Worm (Caenorhabditis elegans) whole organism, late embryonic: ENCODE measurements around the gene sdpn-1.

Experiments used
- C08G9.2 ChIP-seq: sonication (generic microtip); optimal IDR thresholded peaks from 2 replicates; lab custom pipeline; 2016; ENCODE audit warnings: mild to moderate bottlenecking, missing genetic modification characterization, moderate library complexity, missing compliant biosample characterization
- K02D7.2 ChIP-seq: sonication (generic microtip); optimal IDR thresholded peaks from 2 replicates; lab custom pipeline; 2017; ENCODE audit warnings: mild to moderate bottlenecking, missing genetic modification characterization, missing compliant biosample characterization
- T23F11.4 ChIP-seq: fragments of 200-800 bp; sonication (Bioruptor generic); optimal IDR thresholded peaks from 2 replicates; lab custom pipeline; 2018; ENCODE audit warnings: mild to moderate bottlenecking, missing genetic modification characterization, missing compliant biosample characterization
- Y22D7AL.16 ChIP-seq: sonication (generic microtip); optimal IDR thresholded peaks from 2 replicates; lab custom pipeline; 2016; ENCODE audit warnings: missing genetic modification characterization, missing compliant biosample characterization
- ahr-1 ChIP-seq: sonication (generic microtip); optimal IDR thresholded peaks from 2 replicates; lab custom pipeline; 2016; ENCODE audit warnings: missing genetic modification characterization, missing compliant biosample characterization
- ama-1 ChIP-seq: fragments of 150-350 bp; optimal IDR thresholded peaks from 2 replicates; lab custom pipeline; 2014
- ceh-14 ChIP-seq: sonication (generic microtip); optimal IDR thresholded peaks from 2 replicates; lab custom pipeline; 2016; ENCODE audit warnings: missing genotype, missing genetic modification characterization, missing compliant biosample characterization
- ceh-18 ChIP-seq: sonication (generic microtip); optimal IDR thresholded peaks from 2 replicates; lab custom pipeline; 2016; ENCODE audit warnings: missing genetic modification characterization, missing compliant biosample characterization
- ceh-19 ChIP-seq: fragments of 200-800 bp; sonication (Bioruptor generic); optimal IDR thresholded peaks from 2 replicates; lab custom pipeline; 2018; ENCODE audit warnings: mild to moderate bottlenecking, missing genetic modification characterization, missing compliant biosample characterization
- ceh-2 ChIP-seq: sonication (generic microtip); optimal IDR thresholded peaks from 2 replicates; lab custom pipeline; 2016; ENCODE audit warnings: missing genotype, missing genetic modification characterization, missing compliant biosample characterization
- ceh-22 ChIP-seq: sonication (generic microtip); optimal IDR thresholded peaks from 2 replicates; lab custom pipeline; 2017; ENCODE audit warnings: missing biosample characterization, missing genetic modification characterization
- ceh-24 ChIP-seq: sonication (generic microtip); optimal IDR thresholded peaks from 2 replicates; lab custom pipeline; 2016; ENCODE audit warnings: mild to moderate bottlenecking, missing genetic modification characterization, missing compliant biosample characterization
- ceh-30 ChIP-seq: fragments of 150-350 bp; optimal IDR thresholded peaks from 2 replicates; lab custom pipeline; 2014; ENCODE audit warnings: missing biosample characterization, missing genetic modification characterization
- ceh-31 ChIP-seq: sonication (generic microtip); optimal IDR thresholded peaks from 2 replicates; lab custom pipeline; 2016; ENCODE audit warnings: missing genetic modification characterization, missing compliant biosample characterization
- ceh-34 ChIP-seq: sonication (generic microtip); optimal IDR thresholded peaks from 2 replicates; lab custom pipeline; 2016; ENCODE audit warnings: mild to moderate bottlenecking, missing genetic modification characterization, missing compliant biosample characterization
- ceh-45 ChIP-seq: fragments of 200-800 bp; sonication (Bioruptor generic); IDR thresholded peaks from 2 replicates; pipeline ENCODE4 v1.3.6; 2022; ENCODE audit warnings: missing genetic modification reagents, missing genetic modification characterization, missing compliant biosample characterization
- ceh-48 ChIP-seq: sonication (generic microtip); optimal IDR thresholded peaks from 2 replicates; lab custom pipeline; 2016; ENCODE audit warnings: missing genetic modification characterization, inconsistent platforms, missing compliant biosample characterization
- ceh-6 ChIP-seq: fragments of 200-800 bp; sonication (Bioruptor generic); optimal IDR thresholded peaks from 2 replicates; lab custom pipeline; 2018; ENCODE audit warnings: mild to moderate bottlenecking, missing genetic modification characterization, missing compliant biosample characterization
- ceh-9 ChIP-seq: sonication (generic microtip); optimal IDR thresholded peaks from 2 replicates; lab custom pipeline; 2016; ENCODE audit warnings: mild to moderate bottlenecking, missing genetic modification characterization, inconsistent platforms, missing compliant biosample characterization
- dmd-4 ChIP-seq: sonication (generic microtip); optimal IDR thresholded peaks from 2 replicates; lab custom pipeline; 2016; ENCODE audit warnings: borderline replicate concordance, missing genetic modification characterization, missing compliant biosample characterization
- dve-1 ChIP-seq: sonication (generic microtip); optimal IDR thresholded peaks from 2 replicates; lab custom pipeline; 2017; ENCODE audit warnings: antibody characterized with exemption, mild to moderate bottlenecking, missing genetic modification characterization, missing compliant biosample characterization
- elt-4 ChIP-seq: sonication (generic microtip); optimal IDR thresholded peaks from 2 replicates; lab custom pipeline; 2016; ENCODE audit warnings: missing genetic modification characterization, missing compliant biosample characterization
- eyg-1 ChIP-seq: sonication (generic microtip); optimal IDR thresholded peaks from 2 replicates; lab custom pipeline; 2016; ENCODE audit warnings: missing genotype, missing genetic modification characterization, missing compliant biosample characterization
- fax-1 ChIP-seq: sonication (generic microtip); optimal IDR thresholded peaks from 2 replicates; lab custom pipeline; 2016; ENCODE audit warnings: missing genotype, missing genetic modification characterization, missing compliant biosample characterization
- fkh-10 ChIP-seq: fragments of 150-350 bp; optimal IDR thresholded peaks from 2 replicates; lab custom pipeline; 2014; ENCODE audit warnings: missing biosample characterization, missing genetic modification reagents, missing genetic modification characterization
- fkh-6 ChIP-seq: sonication (generic microtip); optimal IDR thresholded peaks from 2 replicates; lab custom pipeline; 2016; ENCODE audit warnings: missing genetic modification characterization, missing compliant biosample characterization
- gmeb-2 ChIP-seq: sonication (generic microtip); optimal IDR thresholded peaks from 2 replicates; lab custom pipeline; 2016; ENCODE audit warnings: missing genetic modification characterization, inconsistent platforms, missing compliant biosample characterization
- hlh-6 ChIP-seq: sonication (generic microtip); optimal IDR thresholded peaks from 2 replicates; lab custom pipeline; 2016; ENCODE audit warnings: missing genotype, missing genetic modification characterization, missing compliant biosample characterization
- madf-2 ChIP-seq: sonication (generic microtip); optimal IDR thresholded peaks from 2 replicates; lab custom pipeline; 2017; ENCODE audit warnings: missing genetic modification characterization, missing compliant biosample characterization
- nhr-11 ChIP-seq: fragments of 150-350 bp; optimal IDR thresholded peaks from 2 replicates; lab custom pipeline; 2014; ENCODE audit warnings: missing biosample characterization, missing genetic modification characterization
- nhr-232 ChIP-seq: sonication (generic microtip); optimal IDR thresholded peaks from 2 replicates; lab custom pipeline; 2016; ENCODE audit warnings: missing genetic modification characterization, missing compliant biosample characterization
- odd-2 ChIP-seq: sonication (generic microtip); optimal IDR thresholded peaks from 2 replicates; lab custom pipeline; 2017; ENCODE audit warnings: antibody characterized with exemption, mild to moderate bottlenecking, missing genetic modification characterization, missing compliant biosample characterization
- pat-9 ChIP-seq: fragments of 200-800 bp; sonication (Bioruptor generic); optimal IDR thresholded peaks from 2 replicates; lab custom pipeline; 2018; ENCODE audit warnings: mild to moderate bottlenecking, missing genetic modification characterization, moderate library complexity, missing compliant biosample characterization
- pros-1 ChIP-seq: fragments of 150-350 bp; optimal IDR thresholded peaks from 2 replicates; lab custom pipeline; 2014; ENCODE audit warnings: missing biosample characterization, missing genetic modification reagents, missing genetic modification characterization
- ref-2 ChIP-seq: sonication (generic microtip); optimal IDR thresholded peaks from 2 replicates; lab custom pipeline; 2016; ENCODE audit warnings: missing genetic modification characterization, missing compliant biosample characterization
- rnt-1 ChIP-seq: sonication (generic microtip); optimal IDR thresholded peaks from 2 replicates; lab custom pipeline; 2016; ENCODE audit warnings: missing genetic modification characterization, missing compliant biosample characterization
- sox-2 ChIP-seq: fragments of 200-800 bp; sonication (Bioruptor generic); IDR thresholded peaks from 2 replicates; pipeline ENCODE4 v1.3.6; 2022; ENCODE audit warnings: missing genetic modification reagents, missing genetic modification characterization, missing compliant biosample characterization
- sox-4 ChIP-seq: sonication (generic microtip); optimal IDR thresholded peaks from 2 replicates; lab custom pipeline; 2017; ENCODE audit warnings: mild to moderate bottlenecking, missing genetic modification characterization, inconsistent platforms, missing compliant biosample characterization
- syd-9 ChIP-seq: sonication (generic microtip); optimal IDR thresholded peaks from 2 replicates; lab custom pipeline; 2016; ENCODE audit warnings: mild to moderate bottlenecking, missing genetic modification characterization, moderate library complexity, missing compliant biosample characterization
- unc-55 ChIP-seq: sonication (generic microtip); optimal IDR thresholded peaks from 2 replicates; lab custom pipeline; 2017; ENCODE audit warnings: missing biosample characterization, missing genetic modification reagents, missing genetic modification characterization
- unc-86 ChIP-seq: sonication (generic microtip); optimal IDR thresholded peaks from 2 replicates; lab custom pipeline; 2016; ENCODE audit warnings: missing genetic modification characterization, missing compliant biosample characterization

sdpn-1 gene

DNA sequence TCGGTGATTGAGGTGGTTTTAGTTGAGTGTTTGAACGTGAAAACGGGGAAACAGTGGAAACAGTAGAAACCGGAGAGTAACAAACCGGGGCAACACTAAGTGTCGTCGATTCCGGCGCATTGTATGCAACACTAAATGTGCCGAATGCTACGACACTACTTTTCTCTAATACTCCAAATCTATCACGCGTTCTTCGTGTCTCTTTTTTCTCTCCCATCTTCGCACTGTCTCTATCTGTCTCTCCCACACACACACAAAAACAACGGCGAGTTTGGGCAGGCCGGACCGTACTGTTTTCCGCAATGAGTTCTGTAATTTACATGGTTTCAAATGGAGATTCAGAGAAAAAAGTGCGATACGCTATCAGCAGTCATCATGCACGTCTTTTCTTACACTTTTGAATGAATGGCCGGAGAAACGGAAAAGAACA, 36.0 kb downstream of the sdpn-1 start (continued):
- TF ChIP-seq ceh-14 (tag; lab: Kevin White, UChicago) = no peak
- TF ChIP-seq odd-2 (tag; lab: Kevin White, UChicago) = no peak
- TF ChIP-seq ceh-6 = no peak
- TF ChIP-seq hlh-6 = no peak
- TF ChIP-seq fkh-10 (GFP tag; lab: Kevin White, UChicago) = no peak
- TF ChIP-seq T23F11.4 (GFP tag; lab: Kevin White, UChicago) = peak; percentile 27
- no peak for TF ChIP-seq dve-1
- no peak for TF ChIP-seq gmeb-2 (tag; lab: Kevin White, UChicago)
- TF ChIP-seq nhr-232 = no peak
- no peak for TF ChIP-seq unc-86
- no peak for TF ChIP-seq ceh-22 (tag; lab: Kevin White, UChicago)
- TF ChIP-seq ceh-18 (tag; lab: Kevin White, UChicago) = no peak
- no peak for TF ChIP-seq ceh-9 (tag; lab: Kevin White, UChicago)
- TF ChIP-seq ceh-34 (tag; lab: Kevin White, UChicago) = no peak
- no peak for TF ChIP-seq pros-1 (tag; lab: Kevin White, UChicago)
- no peak for TF ChIP-seq fkh-6 (tag; lab: Kevin White, UChicago)
- TF ChIP-seq ceh-30 (tag; lab: Kevin White, UChicago) = no peak
- no peak for TF ChIP-seq nhr-11 (tag; lab: Kevin White, UChicago)
- TF ChIP-seq ref-2 (tag; lab: Kevin White, UChicago) = peak; percentile 37
- TF ChIP-seq syd-9 (tag; lab: Kevin White, UChicago) = no peak
- TF ChIP-seq ceh-48 (tag; lab: Kevin White, UChicago) = no peak
- TF ChIP-seq ceh-2 (tag; lab: Kevin White, UChicago) = no peak
- TF ChIP-seq ceh-45 (GFP tag; lab: Robert Waterston, UW) = no peak
- no peak for TF ChIP-seq ceh-24 (tag; lab: Kevin White, UChicago)
- TF ChIP-seq dmd-4 (tag; lab: Kevin White, UChicago) = no peak

DNA sequence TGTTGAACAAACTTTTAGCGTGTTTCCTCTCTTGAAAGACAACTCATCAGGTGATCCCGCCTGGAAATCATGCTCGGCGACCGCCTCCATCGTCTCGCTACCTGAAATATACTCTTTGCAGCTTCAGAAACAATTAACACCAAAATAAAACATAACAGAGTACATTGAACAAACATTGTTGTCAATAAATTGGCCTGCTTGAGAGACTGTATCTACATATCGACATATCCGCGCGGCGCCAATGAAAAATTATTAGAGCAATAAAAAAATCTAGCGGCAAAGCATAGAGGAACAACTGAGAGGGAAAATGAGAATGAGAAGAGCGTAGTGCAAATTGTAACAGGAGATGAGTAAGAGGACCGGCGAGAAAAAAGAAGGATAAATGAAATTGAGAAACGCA, 36.4 kb downstream of the sdpn-1 start, which contains the start of gene sem-5:
sem-5 (minus strand) TSS at position 101 of the 400 bp plus-strand sequence.
- TF ChIP-seq K02D7.2 (tag; lab: Kevin White, UChicago) (no peak), nhr-11 (tag; lab: Kevin White, UChicago) (no peak), sox-4 (peak; percentile 13)

DNA sequence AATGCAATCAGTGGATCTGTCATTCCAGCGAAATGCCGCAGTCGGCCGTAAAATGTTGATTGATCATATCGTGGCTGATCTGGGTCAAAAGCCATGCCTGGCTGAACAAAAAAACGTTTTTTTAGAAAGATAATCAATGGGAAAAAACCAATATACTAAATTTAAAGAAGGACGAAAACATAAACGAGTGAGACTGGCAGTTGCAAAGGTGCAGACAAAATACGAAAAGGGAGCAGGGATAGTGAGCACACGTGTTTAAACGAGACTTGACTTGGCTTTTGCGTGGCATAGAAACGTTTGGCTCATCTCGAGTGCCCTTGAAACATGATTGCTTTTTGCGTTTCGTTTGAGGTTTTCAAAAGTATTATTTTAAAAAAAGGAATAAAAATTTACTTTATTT, 39.8 kb downstream of the sdpn-1 start, which contains the start of gene sfxn-2:
sfxn-2 (minus strand) TSS at position 101 of the 400 bp plus-strand sequence.
- TF ChIP-seq sox-2 (GFP tag; lab: Robert Waterston, UW) (no peak), gmeb-2 (tag; lab: Kevin White, UChicago) (no peak), fax-1 (tag; lab: Kevin White, UChicago) (no peak), fkh-10 (GFP tag; lab: Kevin White, UChicago) (no peak)

DNA sequence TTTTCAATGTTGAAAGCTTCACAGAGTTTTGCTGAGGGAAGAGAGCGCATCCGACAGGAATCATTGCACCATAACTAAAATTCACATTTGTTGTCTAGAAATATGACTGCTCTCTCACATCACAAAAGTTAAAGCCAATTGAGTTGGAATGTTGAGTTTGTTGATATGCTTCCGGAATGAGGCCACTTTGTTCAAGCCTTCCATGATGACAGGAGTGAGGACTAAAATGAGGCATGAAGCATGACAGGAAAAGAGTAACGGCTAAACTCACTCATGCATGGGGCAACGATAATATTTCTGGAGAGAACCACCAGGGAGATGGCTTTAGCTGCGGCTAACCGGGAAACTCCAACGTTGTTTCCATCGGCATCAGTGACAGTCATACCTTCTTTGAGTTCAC, 41.6 kb downstream of the sdpn-1 start:
- TF ChIP-seq ahr-1 (tag; lab: Kevin White, UChicago) = no peak
- TF ChIP-seq fax-1 (tag; lab: Kevin White, UChicago) = no peak

DNA sequence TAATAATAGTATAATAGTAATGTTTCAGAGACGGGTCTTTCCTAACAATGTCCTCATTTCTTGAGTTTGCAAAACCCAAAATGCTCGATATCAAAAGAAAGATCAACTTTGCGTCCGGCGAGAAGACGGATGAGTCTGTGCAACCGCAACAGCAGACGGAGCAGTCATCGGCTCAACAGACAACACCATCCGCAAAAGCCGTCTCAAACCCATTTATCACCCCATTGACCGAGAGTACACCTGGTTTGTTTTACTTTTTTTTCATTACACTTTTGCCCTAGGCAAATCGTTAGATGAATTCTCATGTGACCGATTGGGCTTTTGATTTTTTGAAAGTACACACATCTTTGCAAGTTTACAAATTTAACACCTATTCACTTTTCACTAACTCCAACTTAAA, 43.7 kb downstream of the sdpn-1 start, which contains the start of gene dct-1:
dct-1 (plus strand) TSS at position 27 of the 400 bp plus-strand sequence.
- no peak for TF ChIP-seq elt-4 (tag; lab: Kevin White, UChicago)
- TF ChIP-seq unc-55 (GFP tag; lab: Kevin White, UChicago) = peak; percentile 11

DNA sequence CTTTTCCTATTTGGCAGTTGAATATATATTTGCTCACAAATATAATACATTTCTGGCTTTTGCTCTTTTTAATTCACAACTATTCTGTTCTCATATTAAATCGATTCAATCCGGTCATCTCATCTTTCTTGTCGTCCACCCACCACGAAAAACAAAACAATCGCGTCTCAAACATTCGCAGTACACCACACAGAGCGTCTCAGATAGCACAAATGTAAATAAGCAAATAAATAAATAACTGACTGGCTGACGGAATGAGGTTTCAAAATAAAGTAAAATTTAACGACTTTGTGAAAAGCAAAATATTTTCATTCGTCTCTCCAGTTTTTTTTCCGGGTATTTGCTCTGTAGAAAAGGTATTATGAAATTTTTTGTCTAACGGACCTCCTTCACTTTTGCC, 44.3 kb downstream of the sdpn-1 start:
- TF ChIP-seq madf-2 (tag; lab: Kevin White, UChicago) (no peak), ref-2 (tag; lab: Kevin White, UChicago) (no peak), C08G9.2 (no peak), ceh-18 (tag; lab: Kevin White, UChicago) (no peak), ceh-19 (GFP tag; lab: Kevin White, UChicago) (no peak), ceh-30 (tag; lab: Kevin White, UChicago) (no peak), syd-9 (tag; lab: Kevin White, UChicago) (no peak), elt-4 (tag; lab: Kevin White, UChicago) (no peak), eyg-1 (tag; lab: Kevin White, UChicago) (no peak), rnt-1 (no peak), ceh-31 (tag; lab: Kevin White, UChicago) (no peak), pat-9 (no peak), Y22D7AL.16 (tag; lab: Kevin White, UChicago) (no peak), ama-1 (lab: Kevin White, UChicago) (no peak), odd-2 (tag; lab: Kevin White, UChicago) (no peak)
